Worm (Caenorhabditis elegans) whole organism, L4/young adult: ENCODE measurements around the gene dmsr-12.

Experiments used
- W03F9.2 ChIP-seq: fragments of 150-350 bp; optimal IDR thresholded peaks from 2 replicates; lab custom pipeline; 2014; ENCODE audit warnings: missing biosample characterization, missing genetic modification characterization
- dao-5 ChIP-seq: sonication (generic microtip); optimal IDR thresholded peaks from 2 replicates; lab custom pipeline; 2016; ENCODE audit warnings: missing genotype, missing genetic modification characterization, moderate library complexity, missing compliant biosample characterization
- him-1 ChIP-seq: sonication (generic microtip); optimal IDR thresholded peaks from 2 replicates; lab custom pipeline; 2016; ENCODE audit warnings: missing genotype, missing genetic modification reagents, missing genetic modification characterization, missing compliant biosample characterization

DNA sequence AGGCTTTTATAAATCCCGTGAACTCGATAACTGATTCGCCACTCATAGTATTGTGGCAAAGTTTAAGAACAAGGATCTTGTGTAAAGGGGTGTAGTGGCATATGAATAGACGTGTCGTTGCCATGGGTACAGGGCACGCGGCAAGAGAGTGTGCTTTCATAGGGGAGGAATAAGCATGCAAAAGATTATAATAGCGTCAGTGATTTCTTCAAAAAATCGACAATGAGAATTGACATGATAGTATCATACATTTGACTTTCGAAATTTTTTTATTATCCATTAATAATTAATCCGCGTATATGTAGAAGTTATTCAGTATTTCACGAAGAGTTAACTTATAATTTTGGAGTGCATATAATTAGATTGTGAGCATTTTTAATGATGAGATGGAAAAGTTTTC, 41.3 kb downstream of the dmsr-12 start, which contains the start of gene bbs-8:
- TF ChIP-seq him-1 (no peak), W03F9.2 (no peak), dao-5 (tag; lab: Kevin White, UChicago) (no peak)
